Worm (Caenorhabditis elegans): ENCODE data around the gene Y69A2AR.1.

The Y69A2AR.1 gene

ce11 chrIV:2665388-2665978 is 1.4 kb upstream of the Y69A2AR.1 start (continued):
- peak; percentile 31 for TF ChIP-seq ztf-18 (tag; optimal IDR thresholded peaks at IDR 0.05)
- no peak for TF ChIP-seq tbx-9 (tag; optimal IDR thresholded peaks at IDR 0.05; ENCODE audit: borderline replicate concordance)
- TF ChIP-seq hrde-1 (tag; optimal IDR thresholded peaks at IDR 0.05; ENCODE audit: borderline replicate concordance), result no peak
- no peak for TF ChIP-seq ztf-22 (GFP tag; optimal IDR thresholded peaks at IDR 0.05)
- TF ChIP-seq ceh-27 (GFP tag; optimal IDR thresholded peaks at IDR 0.05), result no peak
- TF ChIP-seq C06A6.2 (GFP tag; conservative IDR thresholded peaks at IDR 0.05), result no peak
- no peak for TF ChIP-seq ama-1 (optimal IDR thresholded peaks at IDR 0.05)
- TF ChIP-seq ama-1 (GFP tag; optimal IDR thresholded peaks at IDR 0.05), result no peak
- TF ChIP-seq aptf-2 (GFP tag; conservative IDR thresholded peaks at IDR 0.05), result no peak
- no peak for TF ChIP-seq B0019.2 (GFP tag; conservative IDR thresholded peaks at IDR 0.05)
- TF ChIP-seq hlh-12 (tag; optimal IDR thresholded peaks at IDR 0.05), result no peak
- peak; percentile 59 for TF ChIP-seq hmg-1.2 (GFP tag; IDR thresholded peaks at IDR 0.05)
- no peak for TF ChIP-seq F39B2.1 (GFP tag; IDR thresholded peaks at IDR 0.05)
- TF ChIP-seq rec-8 (tag; optimal IDR thresholded peaks at IDR 0.05), result peak in 1 of 2 experiments; percentile 41
- no peak for TF ChIP-seq hsf-1 (GFP tag; IDR thresholded peaks at IDR 0.05)
- TF ChIP-seq bed-1 (GFP tag; IDR thresholded peaks at IDR 0.05), result no peak
- TF ChIP-seq rcor-1 (GFP tag; IDR thresholded peaks at IDR 0.05), result peak; percentile 32; the same call in 1 of the 2 replicates
- no peak for TF ChIP-seq F10E7.11 (tag; optimal IDR thresholded peaks at IDR 0.05)
- TF ChIP-seq ekl-4 (GFP tag; IDR thresholded peaks at IDR 0.05), result 0 out of 2 replicates have a peak, but pooled peaks have one; percentile 16
- no peak for TF ChIP-seq lin-35 (GFP tag; optimal IDR thresholded peaks at IDR 0.05)
- TF ChIP-seq ccch-3 (GFP tag; optimal IDR thresholded peaks at IDR 0.05), result no peak
- no peak for TF ChIP-seq ZK185.1 (tag; optimal IDR thresholded peaks at IDR 0.05; ENCODE audit: poor library complexity, severe bottlenecking)
- TF ChIP-seq Y53G8AR.9 (GFP tag; conservative IDR thresholded peaks at IDR 0.05), result no peak
- TF ChIP-seq nhr-80 (tag; optimal IDR thresholded peaks at IDR 0.05), result no peak
- no peak for TF ChIP-seq madf-8 (GFP tag; conservative IDR thresholded peaks at IDR 0.05)
- TF ChIP-seq B0336.3 (GFP tag; IDR thresholded peaks at IDR 0.05), result no peak
- no peak for TF ChIP-seq aptf-3 (GFP tag; IDR thresholded peaks at IDR 0.05)
- TF ChIP-seq hmg-20 (GFP tag; IDR thresholded peaks at IDR 0.05), result peak; percentile 19; the same call in 1 of the 2 replicates
- TF ChIP-seq F52B5.7 (tag; optimal IDR thresholded peaks at IDR 0.05), result no peak
- TF ChIP-seq F49E8.2 (tag; optimal IDR thresholded peaks at IDR 0.05; ENCODE audit: insufficient read depth), result no peak
- peak; percentile 23 for TF ChIP-seq ceh-79 (tag; optimal IDR thresholded peaks at IDR 0.05)
- TF ChIP-seq lsy-27 (tag; optimal IDR thresholded peaks at IDR 0.05; ENCODE audit: borderline replicate concordance, insufficient read depth), result no peak
- no peak; the same call in 1 of the 2 replicates for TF ChIP-seq nfyb-1 (GFP tag; IDR thresholded peaks at IDR 0.05)
- TF ChIP-seq xnd-1 (tag; optimal IDR thresholded peaks at IDR 0.05), result no peak
- 0 out of 2 replicates have a peak, but pooled peaks have one; percentile 86 for TF ChIP-seq ceh-58 (GFP tag; IDR thresholded peaks at IDR 0.05)
- no peak for TF ChIP-seq him-1 (tag; optimal IDR thresholded peaks at IDR 0.05)
- TF ChIP-seq mxl-1 (tag; optimal IDR thresholded peaks at IDR 0.05), result peak; percentile 21
- no peak for TF ChIP-seq unc-130 (GFP tag; optimal IDR thresholded peaks at IDR 0.05)
- TF ChIP-seq nfya-1 (tag; optimal IDR thresholded peaks at IDR 0.05; ENCODE audit: borderline replicate concordance, insufficient read depth), result no peak

ce11 chrIV:2666127-2666526 is 723 bp upstream of the Y69A2AR.1 start:
- TF ChIP-seq nfya-2 (GFP tag; IDR thresholded peaks at IDR 0.05), result no peak
- no peak for TF ChIP-seq lsy-27 (tag; optimal IDR thresholded peaks at IDR 0.05; ENCODE audit: borderline replicate concordance, insufficient read depth)
- peak; percentile 79 for TF ChIP-seq mcd-1 (GFP tag; IDR thresholded peaks at IDR 0.05)
- TF ChIP-seq madf-3 (GFP tag; IDR thresholded peaks at IDR 0.05), result no peak
- TF ChIP-seq attf-3 (GFP tag; conservative IDR thresholded peaks at IDR 0.05), result peak; percentile 21; the same call in 1 of the 2 replicates
- TF ChIP-seq snpc-1.1 (tag; optimal IDR thresholded peaks at IDR 0.05; ENCODE audit: insufficient read depth), result no peak

All from whole organism, young adult.